Fruit fly (Drosophila melanogaster): Measurements from ENCODE around the gene mRpL28.
A peak's percentile ranks its signal among the peaks of the same experiment; 100 is the strongest.

The mRpL28 gene

DNA sequence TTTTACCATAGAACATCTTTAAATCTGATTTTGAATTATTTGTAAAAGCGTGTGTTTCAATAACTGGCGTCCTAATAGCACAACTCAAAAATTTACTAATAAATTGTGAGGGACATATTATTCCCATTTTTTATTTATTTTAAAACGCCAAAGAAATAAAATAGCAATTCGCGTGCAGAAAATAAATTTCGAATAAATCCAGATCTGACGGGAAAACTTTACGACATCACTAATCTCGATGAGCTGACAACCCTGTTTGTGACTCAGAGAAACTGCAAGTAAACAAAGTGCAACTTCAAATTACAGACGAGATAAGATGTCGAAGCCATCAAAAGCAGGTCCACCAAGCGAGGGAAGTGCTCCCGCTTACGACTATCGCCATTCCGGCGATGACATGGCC lies 8.4 kb upstream of the mRpL28 start, which contains the start of gene CG34125:
TSS of gene CG34125 (plus strand) at position 254 of the 400 bp plus-strand sequence.
- TF ChIP-seq tj (GFP tag; optimal IDR thresholded peaks at IDR 0.05) (peak; percentile 3), pad (GFP tag; optimal IDR thresholded peaks at IDR 0.05) (no peak), CG12768 (GFP tag; optimal IDR thresholded peaks at IDR 0.05) (peak; percentile 53), Crg-1 (GFP tag; optimal IDR thresholded peaks at IDR 0.05) (no peak), cnc (optimal IDR thresholded peaks at IDR 0.05) (no peak), Hr96 (GFP tag; optimal IDR thresholded peaks at IDR 0.05) (no peak), CG33017 (tag; optimal IDR thresholded peaks at IDR 0.05) (no peak), CG1620 (GFP tag; optimal IDR thresholded peaks at IDR 0.05) (peak; percentile 24), CG11617 (GFP tag; optimal IDR thresholded peaks at IDR 0.05) (peak; percentile 52), kay (GFP tag; ENCODE audit: borderline replicate concordance) (no peak), ovo (GFP tag; optimal IDR thresholded peaks at IDR 0.05) (no peak), CG14711 (tag; optimal IDR thresholded peaks at IDR 0.05) (peak; percentile 96), cic (GFP tag; optimal IDR thresholded peaks at IDR 0.05) (no peak), CG7045 (GFP tag; optimal IDR thresholded peaks at IDR 0.05) (no peak), Mnt (GFP tag; optimal IDR thresholded peaks at IDR 0.05) (no peak), CG7101 (tag; optimal IDR thresholded peaks at IDR 0.05) (peak; percentile 27), Clk (GFP tag; optimal IDR thresholded peaks at IDR 0.05) (peak; percentile 2), CG5204 (GFP tag; optimal IDR thresholded peaks at IDR 0.05) (no peak), bab1 (GFP tag; optimal IDR thresholded peaks at IDR 0.05) (peak; percentile 13), toe (GFP tag; optimal IDR thresholded peaks at IDR 0.05) (no peak)

DNA sequence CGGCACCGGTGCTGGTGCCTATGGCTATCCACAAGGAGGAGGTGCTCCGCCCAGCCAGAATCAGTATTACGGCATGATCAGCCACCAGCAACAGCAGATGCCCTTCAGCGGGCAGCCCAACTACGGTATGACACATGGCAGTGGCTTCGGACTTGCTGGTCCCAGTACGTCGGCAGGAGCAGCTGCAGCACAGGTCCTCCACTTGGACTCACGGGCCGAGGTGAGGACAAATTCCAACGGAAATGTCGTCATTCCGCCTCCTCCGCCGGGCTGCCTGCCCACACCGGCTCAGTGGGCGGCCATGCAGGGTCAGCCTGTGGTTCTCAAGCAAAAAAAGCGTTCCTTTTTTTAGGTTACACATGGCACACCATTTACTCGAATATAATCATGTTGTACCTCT lies 7.9 kb upstream of the mRpL28 start:
- TF ChIP-seq Crg-1 (GFP tag; optimal IDR thresholded peaks at IDR 0.05) (no peak), CG12768 (GFP tag; optimal IDR thresholded peaks at IDR 0.05) (no peak), kay (GFP tag; ENCODE audit: borderline replicate concordance) (no peak), CG33017 (tag; optimal IDR thresholded peaks at IDR 0.05) (no peak), CG5204 (GFP tag; optimal IDR thresholded peaks at IDR 0.05) (no peak), ovo (GFP tag; optimal IDR thresholded peaks at IDR 0.05) (no peak), Hr96 (GFP tag; optimal IDR thresholded peaks at IDR 0.05) (no peak), CG1620 (GFP tag; optimal IDR thresholded peaks at IDR 0.05) (no peak), CG7101 (tag; optimal IDR thresholded peaks at IDR 0.05) (no peak), Clk (GFP tag; optimal IDR thresholded peaks at IDR 0.05) (no peak), CG14711 (tag; optimal IDR thresholded peaks at IDR 0.05) (no peak), CG11617 (GFP tag; optimal IDR thresholded peaks at IDR 0.05) (no peak), Mnt (GFP tag; optimal IDR thresholded peaks at IDR 0.05) (no peak), pad (GFP tag; optimal IDR thresholded peaks at IDR 0.05) (no peak), cnc (optimal IDR thresholded peaks at IDR 0.05) (no peak), CG7045 (GFP tag; optimal IDR thresholded peaks at IDR 0.05) (no peak), cic (GFP tag; optimal IDR thresholded peaks at IDR 0.05) (no peak)

DNA sequence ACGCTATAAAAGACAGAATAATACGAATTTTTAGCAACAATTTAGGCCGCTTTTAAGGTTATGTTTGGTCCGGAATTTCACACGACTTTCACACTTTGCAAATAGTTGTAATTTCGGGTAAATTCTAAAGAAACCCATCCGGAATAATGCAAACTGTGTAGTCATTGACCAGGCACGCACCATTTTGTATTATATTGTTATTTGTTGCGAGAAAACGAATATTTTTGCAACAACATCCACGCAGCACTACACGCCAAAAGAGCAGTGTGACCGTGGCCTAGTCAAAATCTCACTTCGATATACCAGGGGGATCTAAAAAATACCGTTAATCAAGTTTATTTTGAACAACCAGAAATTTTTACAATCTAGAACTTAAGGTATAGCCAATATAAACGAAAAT lies 6.3 kb upstream of the mRpL28 start, which contains the start of gene eIF3i:
TSS of gene eIF3i (minus strand) at position 265 of the 400 bp plus-strand sequence.
- TF ChIP-seq cnc (optimal IDR thresholded peaks at IDR 0.05) (no peak), CG12768 (GFP tag; optimal IDR thresholded peaks at IDR 0.05) (no peak), cic (GFP tag; optimal IDR thresholded peaks at IDR 0.05) (no peak), Mnt (GFP tag; optimal IDR thresholded peaks at IDR 0.05) (peak; percentile 50), pad (GFP tag; optimal IDR thresholded peaks at IDR 0.05) (no peak), bab1 (GFP tag; optimal IDR thresholded peaks at IDR 0.05) (no peak)

DNA sequence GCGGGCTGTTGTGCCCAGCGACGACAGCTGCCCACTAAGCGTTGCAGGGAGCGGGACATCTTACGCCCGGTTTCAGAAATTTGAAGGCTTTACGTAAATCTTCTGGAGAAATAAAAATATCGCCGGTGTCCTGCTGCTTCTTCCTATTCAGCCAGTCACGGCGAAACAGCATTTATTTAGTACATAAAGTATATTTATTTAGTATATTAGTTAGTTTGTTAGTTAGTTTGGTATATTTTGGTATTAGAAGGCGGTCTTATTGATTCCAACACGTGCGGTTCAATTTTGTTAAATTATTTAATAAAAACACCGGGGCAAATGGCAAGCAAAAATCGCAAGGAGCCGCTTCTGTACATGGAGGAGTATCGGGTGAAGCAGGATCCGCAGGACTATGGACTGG lies 5.0 kb upstream of the mRpL28 start, which contains the start of the genes Scox and Polr1C:
TSS of gene Scox (minus strand) at position 169 of the 400 bp plus-strand sequence.
TSS of gene Polr1C (plus strand) at position 238 of the 400 bp plus-strand sequence.
- TF ChIP-seq cnc (optimal IDR thresholded peaks at IDR 0.05) (no peak), Crg-1 (GFP tag; optimal IDR thresholded peaks at IDR 0.05) (no peak), CG7045 (GFP tag; optimal IDR thresholded peaks at IDR 0.05) (no peak), Mnt (GFP tag; optimal IDR thresholded peaks at IDR 0.05) (peak; percentile 87), bab1 (GFP tag; optimal IDR thresholded peaks at IDR 0.05) (no peak), CG7101 (tag; optimal IDR thresholded peaks at IDR 0.05) (no peak)

DNA sequence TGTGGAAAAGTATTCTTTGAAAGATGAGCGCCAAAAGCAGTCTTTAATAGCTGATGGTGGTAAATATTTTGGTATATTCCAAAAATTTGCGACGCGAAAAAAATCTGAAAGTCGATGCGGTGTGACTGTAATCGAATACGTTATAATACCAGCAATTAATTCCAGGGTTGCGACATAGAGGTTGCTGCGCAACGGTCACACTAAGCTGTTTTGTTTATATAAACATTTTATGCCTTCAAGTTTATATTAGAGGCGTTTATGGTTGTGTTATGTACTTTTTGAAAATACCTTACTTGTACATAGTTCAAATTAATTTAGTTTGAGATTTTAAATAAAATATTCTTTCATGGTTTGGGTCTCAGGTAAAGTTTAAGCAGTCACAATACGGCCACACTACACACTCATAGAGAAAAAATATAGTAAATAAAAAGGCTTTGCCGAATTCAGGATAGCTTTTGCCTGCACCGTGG lies 2.4 kb upstream of the mRpL28 start, which contains the start of gene CG14043:
TSS of gene CG14043 (plus strand) at position 374 of the 470 bp plus-strand sequence.
- TF ChIP-seq CG1620 (GFP tag; optimal IDR thresholded peaks at IDR 0.05), result peak; percentile 50
- TF ChIP-seq kay (GFP tag; ENCODE audit: borderline replicate concordance), result no peak
- no peak for TF ChIP-seq Hr96 (GFP tag; optimal IDR thresholded peaks at IDR 0.05)
- no peak for TF ChIP-seq toe (GFP tag; optimal IDR thresholded peaks at IDR 0.05)
- TF ChIP-seq CG33017 (tag; optimal IDR thresholded peaks at IDR 0.05), result no peak
- peak; percentile 46 for TF ChIP-seq cic (GFP tag; optimal IDR thresholded peaks at IDR 0.05)
- TF ChIP-seq CG7045 (GFP tag; optimal IDR thresholded peaks at IDR 0.05), result no peak
- TF ChIP-seq ovo (GFP tag; optimal IDR thresholded peaks at IDR 0.05), result no peak
- TF ChIP-seq CG12768 (GFP tag; optimal IDR thresholded peaks at IDR 0.05), result no peak
- peak; percentile 25 for TF ChIP-seq CG7101 (tag; optimal IDR thresholded peaks at IDR 0.05)
- peak; percentile 26 for TF ChIP-seq pad (GFP tag; optimal IDR thresholded peaks at IDR 0.05)
- no peak for TF ChIP-seq Clk (GFP tag; optimal IDR thresholded peaks at IDR 0.05)
- TF ChIP-seq bab1 (GFP tag; optimal IDR thresholded peaks at IDR 0.05), result peak; percentile 74
- peak; percentile 29 for TF ChIP-seq Crg-1 (GFP tag; optimal IDR thresholded peaks at IDR 0.05)
- no peak for TF ChIP-seq cnc (optimal IDR thresholded peaks at IDR 0.05)
- TF ChIP-seq CG14711 (tag; optimal IDR thresholded peaks at IDR 0.05), result peak; percentile 66
- TF ChIP-seq tj (GFP tag; optimal IDR thresholded peaks at IDR 0.05), result peak; percentile 14
- peak; percentile 19 for TF ChIP-seq CG11617 (GFP tag; optimal IDR thresholded peaks at IDR 0.05)
- no peak for TF ChIP-seq CG5204 (GFP tag; optimal IDR thresholded peaks at IDR 0.05)
- peak; percentile 72 for TF ChIP-seq Mnt (GFP tag; optimal IDR thresholded peaks at IDR 0.05)

DNA sequence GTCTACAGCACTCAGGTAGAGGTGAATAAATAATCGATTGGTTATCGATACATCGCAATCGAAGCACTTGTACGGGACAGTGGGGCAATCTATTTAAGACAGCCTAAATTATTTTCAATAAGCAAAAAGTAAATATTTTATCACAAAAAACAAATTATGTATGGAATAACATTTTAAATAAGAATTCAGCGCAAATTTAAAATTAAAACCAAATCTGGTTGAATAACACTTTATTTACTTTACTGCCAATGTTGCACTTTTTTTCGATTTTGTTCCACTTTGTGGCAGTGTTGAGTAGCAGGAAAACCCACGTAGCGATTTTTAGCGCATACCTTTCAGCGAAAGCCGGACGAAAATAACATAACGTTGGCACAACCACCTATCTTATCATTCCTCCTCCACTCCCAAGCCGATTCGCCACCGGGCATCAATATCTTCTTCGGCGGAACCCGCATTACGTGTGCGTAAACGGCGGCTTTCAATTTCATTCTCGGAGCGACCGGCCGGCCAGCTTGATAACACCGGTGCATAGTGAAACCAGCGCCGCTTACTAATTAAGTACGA lies 3.3 kb downstream of the mRpL28 start, which contains the start of the genes Gmd and CG3792:
TSS of gene Gmd (minus strand) at position 36 of the 564 bp plus-strand sequence.
TSS of gene CG3792 (plus strand) at position 325 of the 564 bp plus-strand sequence.
- TF ChIP-seq CG14711 (tag; optimal IDR thresholded peaks at IDR 0.05) (peak; percentile 89), Clk (GFP tag; optimal IDR thresholded peaks at IDR 0.05) (peak; percentile 90), CG5204 (GFP tag; optimal IDR thresholded peaks at IDR 0.05) (no peak), cnc (optimal IDR thresholded peaks at IDR 0.05) (no peak), CG12768 (GFP tag; optimal IDR thresholded peaks at IDR 0.05) (peak; percentile 96), Crg-1 (GFP tag; optimal IDR thresholded peaks at IDR 0.05) (peak; percentile 92), CG11617 (GFP tag; optimal IDR thresholded peaks at IDR 0.05) (peak; percentile 95), pad (GFP tag; optimal IDR thresholded peaks at IDR 0.05) (peak; percentile 86), bab1 (GFP tag; optimal IDR thresholded peaks at IDR 0.05) (peak; percentile 95), CG1620 (GFP tag; optimal IDR thresholded peaks at IDR 0.05) (peak; percentile 95), ovo (GFP tag; optimal IDR thresholded peaks at IDR 0.05) (peak; percentile 83), CG7045 (GFP tag; optimal IDR thresholded peaks at IDR 0.05) (peak; percentile 94), CG33017 (tag; optimal IDR thresholded peaks at IDR 0.05) (peak; percentile 89), toe (GFP tag; optimal IDR thresholded peaks at IDR 0.05) (no peak), Mnt (GFP tag; optimal IDR thresholded peaks at IDR 0.05) (peak; percentile 86), kay (GFP tag; ENCODE audit: borderline replicate concordance) (no peak), CG7101 (tag; optimal IDR thresholded peaks at IDR 0.05) (peak; percentile 93), cic (GFP tag; optimal IDR thresholded peaks at IDR 0.05) (peak; percentile 84), tj (GFP tag; optimal IDR thresholded peaks at IDR 0.05) (peak; percentile 95), Hr96 (GFP tag; optimal IDR thresholded peaks at IDR 0.05) (no peak)
